Fruit fly (Drosophila melanogaster) whole organism: ENCODE data around the gene baz.

Experiments
- CG8478 ChIP-seq: fragments of >200 bp; optimal IDR thresholded peaks from 2 replicates; lab custom pipeline; 2018; ENCODE audit warnings: inconsistent platforms
- Dll ChIP-seq: fragments of >200 bp; optimal IDR thresholded peaks from 2 replicates; lab custom pipeline; 2017
- psq ChIP-seq: fragments of >200 bp; optimal IDR thresholded peaks from 2 replicates; lab custom pipeline; 2017
- usp ChIP-seq: fragments of >200 bp; optimal IDR thresholded peaks from 2 replicates; lab custom pipeline; 2017; ENCODE audit warnings: missing biosample characterization, missing genetic modification characterization, mixed read lengths

- TF ChIP-seq Dll (lab: Kevin White, UChicago), result no peak
- TF ChIP-seq CG8478 (lab: Kevin White, UChicago), result no peak
- TF ChIP-seq psq, result no peak
- no peak for TF ChIP-seq usp (GFP tag; lab: Kevin White, UChicago)
Measured at dm6 chrX:17229475-17230169, 69.8 kb downstream of the baz start.
